Fruit fly (Drosophila melanogaster) whole organism, embryonic: ENCODE data around the gene CG3198.

Experiments
- Adf1 ChIP-seq: fragments of 200-800 bp; sonication (Bioruptor generic); IDR thresholded peaks from 2 replicates; pipeline ENCODE4 v1.3.6; 2022; ENCODE audit warnings: missing biosample characterization, missing genetic modification characterization
- Atf-2 ChIP-seq: fragments of 200-800 bp; sonication (Bioruptor generic); optimal IDR thresholded peaks from 2 replicates; lab custom pipeline; 2016; ENCODE audit warnings: missing biosample characterization, missing genetic modification characterization
- Blimp-1 ChIP-seq: fragments of 200-800 bp; sonication (Bioruptor generic); optimal IDR thresholded peaks from 3 replicates; lab custom pipeline; 2018; ENCODE audit warnings: missing biosample characterization, missing genetic modification characterization, mild to moderate bottlenecking, moderate library complexity, missing genetic modification reagents
- CG11560 ChIP-seq: fragments of 200-800 bp; sonication (Bioruptor generic); IDR thresholded peaks from 3 replicates; pipeline ENCODE4 v1.3.6; 2022; ENCODE audit warnings: missing biosample characterization, missing genetic modification characterization
- CG11695 ChIP-seq: fragments of 200-800 bp; sonication (Bioruptor generic); IDR thresholded peaks from 3 replicates; pipeline ENCODE4 v1.3.6; 2022; ENCODE audit warnings: missing biosample characterization, missing genetic modification characterization
- CG13296 ChIP-seq: fragments of 200-800 bp; sonication (Bioruptor generic); optimal IDR thresholded peaks from 3 replicates; lab custom pipeline; 2018; ENCODE audit warnings: missing biosample characterization, mild to moderate bottlenecking, missing genetic modification characterization
- CG14014 ChIP-seq: fragments of 200-800 bp; sonication (Bioruptor generic); IDR thresholded peaks from 2 replicates; pipeline ENCODE4 v1.3.6; 2022; ENCODE audit warnings: missing biosample characterization, missing genetic modification characterization
- CG14965 ChIP-seq: fragments of 200-800 bp; sonication (Bioruptor generic); optimal IDR thresholded peaks from 2 replicates; lab custom pipeline; 2016; ENCODE audit warnings: missing biosample characterization, missing genetic modification characterization, borderline replicate concordance
- CG15269 ChIP-seq: fragments of 200-800 bp; sonication (Bioruptor generic); optimal IDR thresholded peaks from 2 replicates; lab custom pipeline; 2018; ENCODE audit warnings: missing biosample characterization, mild to moderate bottlenecking, missing genetic modification characterization, moderate library complexity
- CG16779 ChIP-seq: fragments of 200-800 bp; sonication (Bioruptor generic); IDR thresholded peaks from 2 replicates; pipeline ENCODE4 v1.3.6; 2022; ENCODE audit warnings: missing biosample characterization, missing genetic modification characterization
- CG1792 ChIP-seq: fragments of 200-800 bp; sonication (Bioruptor generic); optimal IDR thresholded peaks from 2 replicates; lab custom pipeline; 2016; ENCODE audit warnings: missing biosample characterization, missing genetic modification characterization
- CG30431 ChIP-seq: fragments of 200-800 bp; sonication (Bioruptor generic); optimal IDR thresholded peaks from 2 replicates; lab custom pipeline; 2017; ENCODE audit warnings: missing biosample characterization, missing genetic modification characterization
- CG31441 ChIP-seq: fragments of 200-800 bp; sonication (Bioruptor generic); IDR thresholded peaks from 2 replicates; pipeline ENCODE4 v1.3.6; 2022; ENCODE audit warnings: missing biosample characterization, missing genetic modification characterization
- CG34376 ChIP-seq: fragments of 200-800 bp; sonication (Bioruptor generic); optimal IDR thresholded peaks from 2 replicates; lab custom pipeline; 2018; ENCODE audit warnings: missing biosample characterization, mild to moderate bottlenecking, missing genetic modification characterization
- CG3838 ChIP-seq: fragments of 200-800 bp; sonication (Bioruptor generic); optimal IDR thresholded peaks from 3 replicates; lab custom pipeline; 2016; ENCODE audit warnings: missing biosample characterization, missing genetic modification characterization
- CG42726 ChIP-seq: fragments of 200-800 bp; sonication (Bioruptor generic); IDR thresholded peaks from 2 replicates; pipeline ENCODE4 v1.3.6; 2022; ENCODE audit warnings: missing biosample characterization, missing genetic modification characterization; ENCODE audit not compliant: partially characterized antibody
- CG4328 ChIP-seq: fragments of 200-800 bp; sonication (Bioruptor generic); optimal IDR thresholded peaks from 3 replicates; lab custom pipeline; 2017; ENCODE audit warnings: missing biosample characterization, missing genetic modification reagents, missing genetic modification characterization
- CG4404 ChIP-seq: fragments of 200-800 bp; sonication (Bioruptor generic); IDR thresholded peaks from 2 replicates; pipeline ENCODE4 v1.3.6; 2022; ENCODE audit warnings: missing biosample characterization, missing genetic modification characterization
- CG6813 ChIP-seq: fragments of 200-800 bp; sonication (Bioruptor generic); optimal IDR thresholded peaks from 2 replicates; lab custom pipeline; 2017; ENCODE audit warnings: missing biosample characterization, missing genetic modification characterization, mild to moderate bottlenecking, moderate library complexity, missing genetic modification reagents
- CG8478 ChIP-seq: fragments of >200 bp; optimal IDR thresholded peaks from 2 replicates; lab custom pipeline; 2018
- CG8944 ChIP-seq: fragments of 200-800 bp; sonication (Bioruptor generic); optimal IDR thresholded peaks from 3 replicates; lab custom pipeline; 2016; ENCODE audit warnings: missing biosample characterization, missing genetic modification characterization
- CG9215 ChIP-seq: fragments of 200-800 bp; sonication (Bioruptor generic); IDR thresholded peaks from 2 replicates; pipeline ENCODE4 v1.3.6; 2022; ENCODE audit warnings: missing biosample characterization, missing genetic modification characterization
- CG9609 ChIP-seq: fragments of 200-800 bp; sonication (Bioruptor generic); optimal IDR thresholded peaks from 3 replicates; lab custom pipeline; 2016; ENCODE audit warnings: missing biosample characterization, missing genetic modification characterization
- CHES-1-like ChIP-seq: fragments of 200-800 bp; sonication (Bioruptor generic); optimal IDR thresholded peaks from 2 replicates; lab custom pipeline; 2016; ENCODE audit warnings: missing biosample characterization, missing genetic modification characterization
- CkIIα-i1 ChIP-seq: fragments of 200-800 bp; sonication (Bioruptor generic); IDR thresholded peaks from 2 replicates; pipeline ENCODE4 v1.3.6; 2022; ENCODE audit warnings: missing biosample characterization, missing genetic modification characterization
- CoRest ChIP-seq: fragments of 200-800 bp; sonication (Bioruptor generic); optimal IDR thresholded peaks from 3 replicates; lab custom pipeline; 2018; ENCODE audit warnings: missing biosample characterization, mild to moderate bottlenecking, missing genetic modification characterization, moderate library complexity
- Dip3 ChIP-seq: fragments of 200-800 bp; sonication (Bioruptor generic); optimal IDR thresholded peaks from 3 replicates; lab custom pipeline; 2016; ENCODE audit warnings: missing biosample characterization, missing genetic modification characterization
- Dref ChIP-seq: fragments of 200-800 bp; sonication (Bioruptor generic); IDR thresholded peaks from 2 replicates; pipeline ENCODE4 v1.3.6; 2022; ENCODE audit warnings: missing biosample characterization, missing genetic modification characterization
- Elba2 ChIP-seq: fragments of 200-800 bp; sonication (Bioruptor generic); optimal IDR thresholded peaks from 3 replicates; lab custom pipeline; 2016; ENCODE audit warnings: missing biosample characterization, missing genetic modification characterization
- Gug ChIP-seq: fragments of 200-800 bp; sonication (Bioruptor generic); IDR thresholded peaks from 4 replicates; pipeline ENCODE4 v1.3.6; 2022; ENCODE audit warnings: missing biosample characterization, missing genetic modification characterization
- Hr51 ChIP-seq, 2 experiments: fragments of 200-800 bp; sonication (Bioruptor generic); optimal IDR thresholded peaks; 2 replicates in 1 of 2; 3 replicates in 1 of 2; lab custom pipeline; 2016 to 2018; ENCODE audit warnings: missing biosample characterization in 2 of 2, missing genetic modification characterization in 2 of 2, mild to moderate bottlenecking in 1 of 2, moderate library complexity in 1 of 2
- Jarid2 ChIP-seq: fragments of 200-800 bp; sonication (Bioruptor generic); optimal IDR thresholded peaks from 3 replicates; lab custom pipeline; 2017; ENCODE audit warnings: mild to moderate bottlenecking, missing biosample characterization, missing genetic modification reagents, missing genetic modification characterization
- Mrtf ChIP-seq: fragments of 200-800 bp; sonication (Bioruptor generic); IDR thresholded peaks from 3 replicates; pipeline ENCODE4 v1.3.6; 2022; ENCODE audit warnings: missing biosample characterization, missing genetic modification characterization
- NC2α ChIP-seq: fragments of 200-800 bp; sonication (Bioruptor generic); optimal IDR thresholded peaks from 2 replicates; lab custom pipeline; 2016; ENCODE audit warnings: missing biosample characterization, missing genetic modification characterization
- Sox102F ChIP-seq: fragments of 200-800 bp; sonication (Bioruptor generic); optimal IDR thresholded peaks from 2 replicates; lab custom pipeline; 2018; ENCODE audit warnings: missing biosample characterization, mild to moderate bottlenecking, missing genetic modification characterization, moderate library complexity
- Trl ChIP-seq, 3 experiments: fragments of >200 bp in 2 of 3; fragments of 200-800 bp in 1 of 3; sonication (Bioruptor generic) in 1 of 3; optimal IDR thresholded peaks; 2 replicates in 1 of 3; 3 replicates in 2 of 3; lab custom pipeline; 2016 to 2017; ENCODE audit warnings: missing biosample characterization in 1 of 3, missing genetic modification characterization in 1 of 3
- br ChIP-seq: fragments of >200 bp; optimal IDR thresholded peaks from 2 replicates; lab custom pipeline; 2017
- chm ChIP-seq: fragments of 200-800 bp; sonication (Bioruptor generic); IDR thresholded peaks from 2 replicates; pipeline ENCODE4 v1.3.6; 2022; ENCODE audit warnings: missing biosample characterization, missing genetic modification characterization
- dm ChIP-seq: fragments of 200-800 bp; sonication (Bioruptor generic); optimal IDR thresholded peaks from 3 replicates; lab custom pipeline; 2016; ENCODE audit warnings: missing biosample characterization, missing genetic modification characterization
- dmrt11E ChIP-seq: fragments of 200-800 bp; sonication (Bioruptor generic); optimal IDR thresholded peaks from 3 replicates; lab custom pipeline; 2018; ENCODE audit warnings: missing biosample characterization, mild to moderate bottlenecking, missing genetic modification characterization, moderate library complexity
- fd96Cb ChIP-seq: fragments of 200-800 bp; sonication (Bioruptor generic); optimal IDR thresholded peaks from 2 replicates; lab custom pipeline; 2018; ENCODE audit warnings: missing biosample characterization, mild to moderate bottlenecking, missing genetic modification characterization, moderate library complexity
- gce ChIP-seq: fragments of 200-800 bp; sonication (Bioruptor generic); IDR thresholded peaks from 3 replicates; pipeline ENCODE4 v1.3.6; 2022; ENCODE audit warnings: missing biosample characterization, missing genetic modification characterization
- gt ChIP-seq: fragments of 200-800 bp; sonication (Bioruptor generic); IDR thresholded peaks from 2 replicates; pipeline ENCODE4 v1.3.6; 2022; ENCODE audit warnings: missing biosample characterization, missing genetic modification characterization
- hkb ChIP-seq, 2 experiments: fragments of 200-800 bp in 1 of 2; fragments of >200 bp in 1 of 2; sonication (Bioruptor generic) in 1 of 2; IDR thresholded peaks in 1 of 2; optimal IDR thresholded peaks in 1 of 2; 2 replicates each; pipeline versions ENCODE4 v1.3.6 to Lab custom; 2017 to 2022; ENCODE audit warnings: missing biosample characterization in 1 of 2, missing genetic modification characterization in 1 of 2
- ind ChIP-seq: fragments of 200-800 bp; sonication (Bioruptor generic); optimal IDR thresholded peaks from 3 replicates; lab custom pipeline; 2016; ENCODE audit warnings: missing biosample characterization, missing genetic modification characterization
- kni ChIP-seq: fragments of 200-800 bp; sonication (Bioruptor generic); optimal IDR thresholded peaks from 3 replicates; lab custom pipeline; 2017; ENCODE audit warnings: mild to moderate bottlenecking, missing biosample characterization, missing genetic modification reagents, missing genetic modification characterization
- lbe ChIP-seq: fragments of 200-800 bp; sonication (Bioruptor generic); optimal IDR thresholded peaks from 2 replicates; lab custom pipeline; 2016; ENCODE audit warnings: missing biosample characterization, mild to moderate bottlenecking, missing genetic modification characterization
- lmd ChIP-seq: fragments of 200-800 bp; sonication (Bioruptor generic); IDR thresholded peaks from 2 replicates; pipeline ENCODE4 v1.3.6; 2022; ENCODE audit warnings: missing biosample characterization, missing genetic modification characterization
- mirr ChIP-seq: fragments of 200-800 bp; sonication (Bioruptor generic); optimal IDR thresholded peaks from 3 replicates; lab custom pipeline; 2018; ENCODE audit warnings: missing biosample characterization, mild to moderate bottlenecking, missing genetic modification characterization
- peb ChIP-seq: fragments of 200-800 bp; sonication (Bioruptor generic); IDR thresholded peaks from 2 replicates; pipeline ENCODE4 v1.3.6; 2022; ENCODE audit warnings: missing biosample characterization, missing genetic modification characterization
- vvl ChIP-seq: fragments of 200-800 bp; sonication (Bioruptor generic); IDR thresholded peaks from 2 replicates; pipeline ENCODE4 v1.3.6; 2022; ENCODE audit warnings: missing biosample characterization, missing genetic modification characterization

CG3198 gene

dm6 chrX:6677826-6678489 lies 4.2 kb upstream of the CG3198 start, which contains the start of gene Fum1 (continued):
- TF ChIP-seq Trl (optimal IDR thresholded peaks at IDR 0.05; lab: Kevin White, UChicago) (no peak), Trl (GFP tag; optimal IDR thresholded peaks at IDR 0.05; lab: Kevin White, UChicago) (peak; percentile 10), CG4328 (GFP tag; lab: Kevin White, UChicago) (no peak), CG31441 (no peak), dmrt11E (tag; lab: Kevin White, UChicago) (no peak), CG13296 (no peak), CG8944 (GFP tag; lab: Kevin White, UChicago) (no peak), CG14014 (GFP tag; lab: Robert Waterston, UW) (no peak), br (lab: Kevin White, UChicago) (no peak), CG6813 (no peak), gt (GFP tag; lab: Robert Waterston, UW) (no peak), lmd (no peak), hkb (optimal IDR thresholded peaks at IDR 0.05; lab: Kevin White, UChicago) (peak; percentile 69), hkb (GFP tag; IDR thresholded peaks at IDR 0.05; lab: Robert Waterston, UW) (no peak), kni (GFP tag; lab: Kevin White, UChicago) (no peak), lbe (no peak), CG3838 (GFP tag; lab: Kevin White, UChicago) (no peak), Dref (GFP tag; lab: Robert Waterston, UW) (peak; percentile 74), Dip3 (GFP tag; lab: Kevin White, UChicago) (no peak), CG34376 (GFP tag; lab: Kevin White, UChicago) (peak; percentile 40), Sox102F (GFP tag; lab: Kevin White, UChicago) (no peak), Adf1 (GFP tag; lab: Robert Waterston, UW) (no peak), CG1792 (GFP tag; lab: Kevin White, UChicago) (no peak), CG9609 (GFP tag; lab: Kevin White, UChicago) (no peak), CG11695 (GFP tag; lab: Robert Waterston, UW) (no peak), CG16779 (GFP tag; lab: Robert Waterston, UW) (no peak), Atf-2 (GFP tag; lab: Kevin White, UChicago) (no peak), dm (GFP tag; lab: Kevin White, UChicago) (peak; percentile 61), ind (GFP tag; lab: Kevin White, UChicago) (no peak), CG30431 (GFP tag; lab: Kevin White, UChicago) (no peak), gce (no peak), Hr51 (GFP tag; optimal IDR thresholded peaks at IDR 0.05; lab: Kevin White, UChicago) (no peak), Blimp-1 (GFP tag; lab: Kevin White, UChicago) (no peak), CG15269 (tag; lab: Kevin White, UChicago) (no peak), CG42726 (no peak), Mrtf (no peak), CHES-1-like (GFP tag; lab: Kevin White, UChicago) (peak; percentile 36), CkIIα-i1 (GFP tag; lab: Robert Waterston, UW) (no peak), CG9215 (GFP tag; lab: Robert Waterston, UW) (no peak), Elba2 (GFP tag; lab: Kevin White, UChicago) (no peak), vvl (GFP tag; lab: Robert Waterston, UW) (no peak), chm (GFP tag; lab: Robert Waterston, UW) (no peak), CG8478 (lab: Kevin White, UChicago) (no peak), Gug (GFP tag; lab: Robert Waterston, UW) (no peak), NC2α (no peak), CG14965 (no peak), fd96Cb (tag; lab: Kevin White, UChicago) (no peak), CG4404 (GFP tag; lab: Robert Waterston, UW) (no peak), mirr (GFP tag; lab: Kevin White, UChicago) (no peak), peb (GFP tag; lab: Robert Waterston, UW) (no peak), Jarid2 (GFP tag; lab: Kevin White, UChicago) (no peak), CG11560 (0 out of 3 replicates have a peak, but pooled peaks have one; percentile 11), CoRest (tag; lab: Kevin White, UChicago) (peak; percentile 24)
